Fruit fly (Drosophila melanogaster) whole organism, adult: ENCODE measurements around the gene CG10694.

Experiments used
- CG11617 ChIP-seq: fragments of 200-800 bp; sonication (Bioruptor generic); optimal IDR thresholded peaks from 2 replicates; lab custom pipeline; 2017; ENCODE audit warnings: mild to moderate bottlenecking, missing biosample characterization, missing genetic modification reagents, missing genetic modification characterization
- CG12768 ChIP-seq: fragments of 200-800 bp; sonication (Bioruptor generic); optimal IDR thresholded peaks from 2 replicates; lab custom pipeline; 2017; ENCODE audit warnings: missing biosample characterization, missing genetic modification characterization, mild to moderate bottlenecking, moderate library complexity, missing genetic modification reagents
- CG14711 ChIP-seq: fragments of 200-800 bp; sonication (Bioruptor generic); optimal IDR thresholded peaks from 2 replicates; lab custom pipeline; 2018; ENCODE audit warnings: missing biosample characterization, mild to moderate bottlenecking, missing genetic modification characterization, moderate library complexity
- CG1620 ChIP-seq: fragments of 200-800 bp; sonication (Bioruptor generic); optimal IDR thresholded peaks from 2 replicates; lab custom pipeline; 2016; ENCODE audit warnings: missing biosample characterization, missing genetic modification characterization
- CG33017 ChIP-seq: fragments of 200-800 bp; sonication (Bioruptor generic); optimal IDR thresholded peaks from 2 replicates; lab custom pipeline; 2018; ENCODE audit warnings: missing biosample characterization, mild to moderate bottlenecking, missing genetic modification characterization, moderate library complexity
- CG5204 ChIP-seq: fragments of 200-800 bp; sonication (Bioruptor generic); optimal IDR thresholded peaks from 2 replicates; lab custom pipeline; 2016; ENCODE audit warnings: missing biosample characterization, missing genetic modification characterization
- CG7045 ChIP-seq: fragments of 200-800 bp; sonication (Bioruptor generic); optimal IDR thresholded peaks from 2 replicates; lab custom pipeline; 2017; ENCODE audit warnings: missing biosample characterization, mild to moderate bottlenecking, missing genetic modification characterization
- CG7101 ChIP-seq: fragments of 200-800 bp; sonication (Bioruptor generic); optimal IDR thresholded peaks from 2 replicates; lab custom pipeline; 2018; ENCODE audit warnings: missing biosample characterization, mild to moderate bottlenecking, missing genetic modification characterization, moderate library complexity
- Clk ChIP-seq: fragments of 200-800 bp; sonication (Bioruptor generic); optimal IDR thresholded peaks from 2 replicates; lab custom pipeline; 2017; ENCODE audit warnings: missing biosample characterization, missing genetic modification characterization
- Crg-1 ChIP-seq: fragments of 200-800 bp; sonication (Bioruptor generic); optimal IDR thresholded peaks from 2 replicates; lab custom pipeline; 2016; ENCODE audit warnings: missing biosample characterization, missing genetic modification characterization
- Hr96 ChIP-seq: fragments of 200-800 bp; sonication (Bioruptor generic); optimal IDR thresholded peaks from 2 replicates; lab custom pipeline; 2016; ENCODE audit warnings: missing biosample characterization, missing genetic modification characterization
- Mnt ChIP-seq: fragments of 200-800 bp; sonication (Bioruptor generic); optimal IDR thresholded peaks from 2 replicates; lab custom pipeline; 2016; ENCODE audit warnings: missing biosample characterization, mild to moderate bottlenecking, missing genetic modification characterization
- bab1 ChIP-seq: fragments of 200-800 bp; sonication (Bioruptor generic); optimal IDR thresholded peaks from 3 replicates; lab custom pipeline; 2019; ENCODE audit warnings: missing biosample characterization, mild to moderate bottlenecking, missing genetic modification characterization, moderate library complexity
- cic ChIP-seq: fragments of 200-800 bp; sonication (Bioruptor generic); optimal IDR thresholded peaks from 2 replicates; lab custom pipeline; 2017; ENCODE audit warnings: missing biosample characterization, mild to moderate bottlenecking, missing genetic modification characterization, moderate library complexity
- cnc ChIP-seq, 2 experiments: fragments of >200 bp; optimal IDR thresholded peaks; 2 replicates each; lab custom pipeline; 2017
- kay ChIP-seq: fragments of 200-800 bp; sonication (Bioruptor generic); peaks from one replicate; lab custom pipeline; 2016; ENCODE audit warnings: missing biosample characterization, missing genetic modification characterization, borderline replicate concordance
- ovo ChIP-seq: fragments of 200-800 bp; sonication (Bioruptor generic); optimal IDR thresholded peaks from 2 replicates; lab custom pipeline; 2016; ENCODE audit warnings: missing biosample characterization, missing genetic modification characterization
- pad ChIP-seq: fragments of 200-800 bp; sonication (Bioruptor generic); optimal IDR thresholded peaks from 3 replicates; lab custom pipeline; 2017; ENCODE audit warnings: missing biosample characterization, missing genetic modification characterization, mild to moderate bottlenecking, moderate library complexity, missing genetic modification reagents
- tj ChIP-seq: fragments of 200-800 bp; sonication (Bioruptor generic); optimal IDR thresholded peaks from 3 replicates; lab custom pipeline; 2017; ENCODE audit warnings: missing biosample characterization, mild to moderate bottlenecking, missing genetic modification characterization, moderate library complexity
- toe ChIP-seq: fragments of 200-800 bp; sonication (Bioruptor generic); optimal IDR thresholded peaks from 2 replicates; lab custom pipeline; 2016; ENCODE audit warnings: missing biosample characterization, missing genetic modification characterization

CG10694 gene

dm6 chr3R:24099039-24100026 lies 7.9 kb upstream of the CG10694 start:
- TF ChIP-seq ovo (GFP tag; lab: Kevin White, UChicago): no peak
- TF ChIP-seq cnc (optimal IDR thresholded peaks at IDR 0.05; lab: Kevin White, UChicago): no peak
- TF ChIP-seq CG11617 (GFP tag; lab: Kevin White, UChicago): peak; percentile 47
- no peak for TF ChIP-seq bab1
- peak; percentile 58 for TF ChIP-seq CG7101 (tag; lab: Kevin White, UChicago)
- no peak for TF ChIP-seq pad (GFP tag; lab: Kevin White, UChicago)
- no peak for TF ChIP-seq tj
- TF ChIP-seq Mnt (GFP tag; lab: Kevin White, UChicago): peak; percentile 43
- TF ChIP-seq Hr96 (GFP tag; lab: Kevin White, UChicago): no peak
- TF ChIP-seq Crg-1: no peak
- TF ChIP-seq CG33017 (tag; lab: Kevin White, UChicago): peak; percentile 61
- peak; percentile 82 for TF ChIP-seq kay
- TF ChIP-seq CG5204 (GFP tag; lab: Kevin White, UChicago): peak; percentile 10
- peak; percentile 36 for TF ChIP-seq cic
- no peak for TF ChIP-seq CG7045
- no peak for TF ChIP-seq toe (GFP tag; lab: Kevin White, UChicago)
- no peak for TF ChIP-seq CG1620 (GFP tag; lab: Kevin White, UChicago)
- TF ChIP-seq CG12768: peak; percentile 2
- peak; percentile 61 for TF ChIP-seq CG14711
- TF ChIP-seq Clk (GFP tag; lab: Kevin White, UChicago): no peak

- no peak for TF ChIP-seq bab1
- no peak for TF ChIP-seq Hr96 (GFP tag; lab: Kevin White, UChicago)
- TF ChIP-seq cic: no peak
- TF ChIP-seq CG12768: no peak
Observed at dm6 chr3R:24100717-24101116, 6.5 kb upstream of the CG10694 start.

dm6 chr3R:24101437-24101836 lies 5.8 kb upstream of the CG10694 start:
- TF ChIP-seq tj: peak; percentile 71
- TF ChIP-seq toe (GFP tag; lab: Kevin White, UChicago): no peak

- no peak for TF ChIP-seq CG5204 (GFP tag; lab: Kevin White, UChicago)
- TF ChIP-seq kay: peak; percentile 76
Observed at dm6 chr3R:24102387-24102786, 4.8 kb upstream of the CG10694 start.

dm6 chr3R:24103708-24104107 lies 3.5 kb upstream of the CG10694 start:
- no peak for TF ChIP-seq Hr96 (GFP tag; lab: Kevin White, UChicago)
- TF ChIP-seq tj: no peak
- no peak for TF ChIP-seq pad (GFP tag; lab: Kevin White, UChicago)
- no peak for TF ChIP-seq ovo (GFP tag; lab: Kevin White, UChicago)
- TF ChIP-seq cnc (optimal IDR thresholded peaks at IDR 0.05; lab: Kevin White, UChicago): no peak
- no peak for TF ChIP-seq CG14711
- TF ChIP-seq CG1620 (GFP tag; lab: Kevin White, UChicago): no peak
- TF ChIP-seq cic: no peak
- no peak for TF ChIP-seq kay
- TF ChIP-seq CG5204 (GFP tag; lab: Kevin White, UChicago): no peak
- TF ChIP-seq toe (GFP tag; lab: Kevin White, UChicago): no peak
- no peak for TF ChIP-seq Clk (GFP tag; lab: Kevin White, UChicago)
- TF ChIP-seq CG33017 (tag; lab: Kevin White, UChicago): no peak
- TF ChIP-seq bab1: no peak
- no peak for TF ChIP-seq Crg-1
- no peak for TF ChIP-seq CG12768
- TF ChIP-seq CG7101 (tag; lab: Kevin White, UChicago): no peak
- TF ChIP-seq CG7045: no peak
- no peak for TF ChIP-seq CG11617 (GFP tag; lab: Kevin White, UChicago)

dm6 chr3R:24104471-24105311 lies 2.5 kb upstream of the CG10694 start:
- TF ChIP-seq tj (peak; percentile 48), Crg-1 (no peak), kay (peak; percentile 76), Clk (GFP tag; lab: Kevin White, UChicago) (no peak)

dm6 chr3R:24105312-24105902 lies 1.8 kb upstream of the CG10694 start, which contains the start of gene Syx1A:
TSS of gene Syx1A (minus strand) at chr3R:24105763.
- TF ChIP-seq cnc (optimal IDR thresholded peaks at IDR 0.05; lab: Kevin White, UChicago) (no peak), CG7101 (tag; lab: Kevin White, UChicago) (no peak), CG11617 (GFP tag; lab: Kevin White, UChicago) (peak; percentile 34), CG7045 (no peak), Clk (GFP tag; lab: Kevin White, UChicago) (no peak), CG33017 (tag; lab: Kevin White, UChicago) (peak; percentile 33), CG14711 (peak; percentile 28), toe (GFP tag; lab: Kevin White, UChicago) (no peak), CG1620 (GFP tag; lab: Kevin White, UChicago) (peak; percentile 34), Mnt (GFP tag; lab: Kevin White, UChicago) (peak; percentile 47), Crg-1 (peak; percentile 34), bab1 (peak; percentile 49), Hr96 (GFP tag; lab: Kevin White, UChicago) (peak; percentile 19), CG5204 (GFP tag; lab: Kevin White, UChicago) (peak; percentile 3), ovo (GFP tag; lab: Kevin White, UChicago) (peak; percentile 26), kay (no peak), cic (peak; percentile 52), CG12768 (no peak), tj (peak; percentile 64), pad (GFP tag; lab: Kevin White, UChicago) (no peak)
